Fruit fly (Drosophila melanogaster) whole organism, adult: ENCODE measurements around the gene Pdk1.
A peak's percentile ranks its signal among the peaks of the same experiment; 100 is the strongest.

Experiments
- CG11617 ChIP-seq: fragments of 200-800 bp; sonication (Bioruptor generic); optimal IDR thresholded peaks from 2 replicates; lab custom pipeline; 2017; ENCODE audit warnings: mild to moderate bottlenecking, missing biosample characterization, missing genetic modification reagents, missing genetic modification characterization
- CG12768 ChIP-seq: fragments of 200-800 bp; sonication (Bioruptor generic); optimal IDR thresholded peaks from 2 replicates; lab custom pipeline; 2017; ENCODE audit warnings: missing biosample characterization, missing genetic modification characterization, mild to moderate bottlenecking, moderate library complexity, missing genetic modification reagents
- CG14711 ChIP-seq: fragments of 200-800 bp; sonication (Bioruptor generic); optimal IDR thresholded peaks from 2 replicates; lab custom pipeline; 2018; ENCODE audit warnings: missing biosample characterization, mild to moderate bottlenecking, missing genetic modification characterization, moderate library complexity
- CG1620 ChIP-seq: fragments of 200-800 bp; sonication (Bioruptor generic); optimal IDR thresholded peaks from 2 replicates; lab custom pipeline; 2016; ENCODE audit warnings: missing biosample characterization, missing genetic modification characterization
- CG33017 ChIP-seq: fragments of 200-800 bp; sonication (Bioruptor generic); optimal IDR thresholded peaks from 2 replicates; lab custom pipeline; 2018; ENCODE audit warnings: missing biosample characterization, mild to moderate bottlenecking, missing genetic modification characterization, moderate library complexity
- CG5204 ChIP-seq: fragments of 200-800 bp; sonication (Bioruptor generic); optimal IDR thresholded peaks from 2 replicates; lab custom pipeline; 2016; ENCODE audit warnings: missing biosample characterization, missing genetic modification characterization
- CG7045 ChIP-seq: fragments of 200-800 bp; sonication (Bioruptor generic); optimal IDR thresholded peaks from 2 replicates; lab custom pipeline; 2017; ENCODE audit warnings: missing biosample characterization, mild to moderate bottlenecking, missing genetic modification characterization
- CG7101 ChIP-seq: fragments of 200-800 bp; sonication (Bioruptor generic); optimal IDR thresholded peaks from 2 replicates; lab custom pipeline; 2018; ENCODE audit warnings: missing biosample characterization, mild to moderate bottlenecking, missing genetic modification characterization, moderate library complexity
- Clk ChIP-seq: fragments of 200-800 bp; sonication (Bioruptor generic); optimal IDR thresholded peaks from 2 replicates; lab custom pipeline; 2017; ENCODE audit warnings: missing biosample characterization, missing genetic modification characterization
- Crg-1 ChIP-seq: fragments of 200-800 bp; sonication (Bioruptor generic); optimal IDR thresholded peaks from 2 replicates; lab custom pipeline; 2016; ENCODE audit warnings: missing biosample characterization, missing genetic modification characterization
- Hr96 ChIP-seq: fragments of 200-800 bp; sonication (Bioruptor generic); optimal IDR thresholded peaks from 2 replicates; lab custom pipeline; 2016; ENCODE audit warnings: missing biosample characterization, missing genetic modification characterization
- Mnt ChIP-seq: fragments of 200-800 bp; sonication (Bioruptor generic); optimal IDR thresholded peaks from 2 replicates; lab custom pipeline; 2016; ENCODE audit warnings: missing biosample characterization, mild to moderate bottlenecking, missing genetic modification characterization
- bab1 ChIP-seq: fragments of 200-800 bp; sonication (Bioruptor generic); optimal IDR thresholded peaks from 3 replicates; lab custom pipeline; 2019; ENCODE audit warnings: missing biosample characterization, mild to moderate bottlenecking, missing genetic modification characterization, moderate library complexity
- cic ChIP-seq: fragments of 200-800 bp; sonication (Bioruptor generic); optimal IDR thresholded peaks from 2 replicates; lab custom pipeline; 2017; ENCODE audit warnings: missing biosample characterization, mild to moderate bottlenecking, missing genetic modification characterization, moderate library complexity
- cnc ChIP-seq, 2 experiments: fragments of >200 bp; optimal IDR thresholded peaks; 2 replicates each; lab custom pipeline; 2017
- kay ChIP-seq: fragments of 200-800 bp; sonication (Bioruptor generic); peaks from one replicate; lab custom pipeline; 2016; ENCODE audit warnings: missing biosample characterization, missing genetic modification characterization, borderline replicate concordance
- ovo ChIP-seq: fragments of 200-800 bp; sonication (Bioruptor generic); optimal IDR thresholded peaks from 2 replicates; lab custom pipeline; 2016; ENCODE audit warnings: missing biosample characterization, missing genetic modification characterization
- pad ChIP-seq: fragments of 200-800 bp; sonication (Bioruptor generic); optimal IDR thresholded peaks from 3 replicates; lab custom pipeline; 2017; ENCODE audit warnings: missing biosample characterization, missing genetic modification characterization, mild to moderate bottlenecking, moderate library complexity, missing genetic modification reagents
- tj ChIP-seq: fragments of 200-800 bp; sonication (Bioruptor generic); optimal IDR thresholded peaks from 3 replicates; lab custom pipeline; 2017; ENCODE audit warnings: missing biosample characterization, mild to moderate bottlenecking, missing genetic modification characterization, moderate library complexity
- toe ChIP-seq: fragments of 200-800 bp; sonication (Bioruptor generic); optimal IDR thresholded peaks from 2 replicates; lab custom pipeline; 2016; ENCODE audit warnings: missing biosample characterization, missing genetic modification characterization

The Pdk1 gene

dm6 chr3L:129311-129816, at the start of gene Pdk1:
Gene Pdk1, plus strand, starts transcription at chr3L:129450.
- peak; percentile 49 for TF ChIP-seq bab1 (GFP tag; lab: Kevin White, UChicago)
- TF ChIP-seq pad (GFP tag; lab: Kevin White, UChicago) = peak; percentile 71
- TF ChIP-seq Hr96 (GFP tag; lab: Kevin White, UChicago) = no peak
- TF ChIP-seq ovo (GFP tag; lab: Kevin White, UChicago) = peak; percentile 76
- TF ChIP-seq CG1620 (GFP tag; lab: Kevin White, UChicago) = no peak
- TF ChIP-seq CG12768 = peak; percentile 63
- TF ChIP-seq CG5204 (GFP tag; lab: Kevin White, UChicago) = no peak
- TF ChIP-seq Crg-1 (GFP tag; lab: Kevin White, UChicago) = peak; percentile 15
- no peak for TF ChIP-seq Clk
- TF ChIP-seq CG33017 (tag; lab: Kevin White, UChicago) = no peak
- TF ChIP-seq Mnt (GFP tag; lab: Kevin White, UChicago) = peak; percentile 64
- TF ChIP-seq cnc (optimal IDR thresholded peaks at IDR 0.05; lab: Kevin White, UChicago) = no peak
- TF ChIP-seq toe (GFP tag; lab: Kevin White, UChicago) = no peak
- TF ChIP-seq CG11617 (GFP tag; lab: Kevin White, UChicago) = peak; percentile 47
- TF ChIP-seq CG7101 (tag; lab: Kevin White, UChicago) = peak; percentile 17
- TF ChIP-seq CG7045 = no peak
- peak; percentile 47 for TF ChIP-seq kay
- peak; percentile 92 for TF ChIP-seq cic (GFP tag; lab: Kevin White, UChicago)
- no peak for TF ChIP-seq CG14711
- peak; percentile 63 for TF ChIP-seq tj (GFP tag; lab: Kevin White, UChicago)

- no peak for TF ChIP-seq CG1620 (GFP tag; lab: Kevin White, UChicago)
- peak; percentile 72 for TF ChIP-seq tj (GFP tag; lab: Kevin White, UChicago)
These were observed 46.3 kb upstream of the Pdk1 start for dm6 chr3L:82929-83328.

- TF ChIP-seq toe (GFP tag; lab: Kevin White, UChicago) = peak; percentile 4
- TF ChIP-seq CG1620 (GFP tag; lab: Kevin White, UChicago) = peak; percentile 31
- TF ChIP-seq kay = peak; percentile 72
- no peak for TF ChIP-seq cnc (optimal IDR thresholded peaks at IDR 0.05; lab: Kevin White, UChicago)
- no peak for TF ChIP-seq bab1 (GFP tag; lab: Kevin White, UChicago)
- peak; percentile 45 for TF ChIP-seq CG7101 (tag; lab: Kevin White, UChicago)
- peak; percentile 51 for TF ChIP-seq CG7045
- TF ChIP-seq CG12768 = peak; percentile 79
- TF ChIP-seq CG5204 (GFP tag; lab: Kevin White, UChicago) = no peak
- TF ChIP-seq Mnt (GFP tag; lab: Kevin White, UChicago) = no peak
- TF ChIP-seq ovo (GFP tag; lab: Kevin White, UChicago) = peak; percentile 85
- peak; percentile 76 for TF ChIP-seq Crg-1 (GFP tag; lab: Kevin White, UChicago)
- TF ChIP-seq Clk = no peak
- TF ChIP-seq pad (GFP tag; lab: Kevin White, UChicago) = peak; percentile 52
- TF ChIP-seq Hr96 (GFP tag; lab: Kevin White, UChicago) = peak; percentile 3
- TF ChIP-seq cic (GFP tag; lab: Kevin White, UChicago) = peak; percentile 89
- peak; percentile 1 for TF ChIP-seq tj (GFP tag; lab: Kevin White, UChicago)
- TF ChIP-seq CG11617 (GFP tag; lab: Kevin White, UChicago) = peak; percentile 60
- TF ChIP-seq CG14711 = peak; percentile 55
- peak; percentile 36 for TF ChIP-seq CG33017 (tag; lab: Kevin White, UChicago)
These were observed 43.9 kb upstream of the Pdk1 start for dm6 chr3L:85204-85811.

- no peak for TF ChIP-seq toe (GFP tag; lab: Kevin White, UChicago)
- TF ChIP-seq cic (GFP tag; lab: Kevin White, UChicago) = no peak
- no peak for TF ChIP-seq cnc (optimal IDR thresholded peaks at IDR 0.05; lab: Kevin White, UChicago)
These were observed 42.3 kb upstream of the Pdk1 start for dm6 chr3L:86937-87336.

- no peak for TF ChIP-seq Clk
- TF ChIP-seq pad (GFP tag; lab: Kevin White, UChicago) = peak; percentile 1
These were observed 38.4 kb upstream of the Pdk1 start for dm6 chr3L:90885-91284.

- TF ChIP-seq Mnt (GFP tag; lab: Kevin White, UChicago) (peak; percentile 3), cic (GFP tag; lab: Kevin White, UChicago) (peak; percentile 75), CG1620 (GFP tag; lab: Kevin White, UChicago) (no peak), CG5204 (GFP tag; lab: Kevin White, UChicago) (no peak), CG33017 (tag; lab: Kevin White, UChicago) (no peak), Hr96 (GFP tag; lab: Kevin White, UChicago) (no peak), toe (GFP tag; lab: Kevin White, UChicago) (no peak), cnc (optimal IDR thresholded peaks at IDR 0.05; lab: Kevin White, UChicago) (no peak), tj (GFP tag; lab: Kevin White, UChicago) (peak; percentile 81), CG14711 (no peak), kay (no peak), pad (GFP tag; lab: Kevin White, UChicago) (no peak), Clk (no peak), CG7101 (tag; lab: Kevin White, UChicago) (no peak)
These were observed 37.3 kb upstream of the Pdk1 start for dm6 chr3L:91933-92332.
